Fruit fly (Drosophila melanogaster): Measurements from ENCODE around the gene Septin1.

Gene Septin1

dm6 chrX:21362878-21363277, 4.8 kb downstream of the Septin1 start, which contains the start of the genes bbx and waw (continued):
- TF ChIP-seq CG4854 (GFP tag; optimal IDR thresholded peaks at IDR 0.05), result no peak
- no peak for TF ChIP-seq Stat92E (GFP tag; optimal IDR thresholded peaks at IDR 0.05)
- TF ChIP-seq CG12659 (GFP tag; optimal IDR thresholded peaks at IDR 0.05), result peak; percentile 68
- peak; percentile 40 for TF ChIP-seq CG17385 (GFP tag; optimal IDR thresholded peaks at IDR 0.05)
- TF ChIP-seq HmgD (GFP tag; optimal IDR thresholded peaks at IDR 0.05), result peak; percentile 11
- TF ChIP-seq Asciz (GFP tag; optimal IDR thresholded peaks at IDR 0.05), result no peak
- TF ChIP-seq Spps (tag; optimal IDR thresholded peaks at IDR 0.05), result no peak
- TF ChIP-seq kni (GFP tag; optimal IDR thresholded peaks at IDR 0.05), result peak; percentile 53
- TF ChIP-seq CG6791 (GFP tag; IDR thresholded peaks at IDR 0.05; ENCODE audit: partially characterized antibody), result no peak
- TF ChIP-seq CoRest (tag; optimal IDR thresholded peaks at IDR 0.05), result no peak
- TF ChIP-seq BEAF-32 (GFP tag; optimal IDR thresholded peaks at IDR 0.05), result peak; percentile 33
- TF ChIP-seq Adf1 (GFP tag; IDR thresholded peaks at IDR 0.05), result no peak
- TF ChIP-seq stwl (tag; optimal IDR thresholded peaks at IDR 0.05), result peak; percentile 57
- peak; percentile 59 for TF ChIP-seq vvl (GFP tag; IDR thresholded peaks at IDR 0.05)
- no peak for TF ChIP-seq CG9215 (GFP tag; IDR thresholded peaks at IDR 0.05)
- TF ChIP-seq ato (GFP tag; IDR thresholded peaks at IDR 0.05; ENCODE audit: partially characterized antibody), result no peak
- no peak for TF ChIP-seq tx (GFP tag; optimal IDR thresholded peaks at IDR 0.05)
- peak; percentile 18 for TF ChIP-seq grau (tag; optimal IDR thresholded peaks at IDR 0.05)
- no peak for TF ChIP-seq chinmo (GFP tag; IDR thresholded peaks at IDR 0.05; ENCODE audit: partially characterized antibody)
- peak in 1 of 3 experiments; percentile 22 for TF ChIP-seq lola (GFP tag; optimal IDR thresholded peaks at IDR 0.05)
- peak; percentile 66 for TF ChIP-seq CG15696 (tag; optimal IDR thresholded peaks at IDR 0.05)
- TF ChIP-seq CG3838 (GFP tag; optimal IDR thresholded peaks at IDR 0.05), result no peak
- TF ChIP-seq Dbx (GFP tag; IDR thresholded peaks at IDR 0.05), result no peak
- TF ChIP-seq HHEX (GFP tag; optimal IDR thresholded peaks at IDR 0.05), result peak; percentile 34
- no peak for TF ChIP-seq CG5953 (GFP tag; IDR thresholded peaks at IDR 0.05)
- no peak for TF ChIP-seq cas (GFP tag; IDR thresholded peaks at IDR 0.05)
- TF ChIP-seq CG2116 (GFP tag; optimal IDR thresholded peaks at IDR 0.05), result peak; percentile 27
- no peak for TF ChIP-seq grn (GFP tag; optimal IDR thresholded peaks at IDR 0.05)
- peak; percentile 8 for TF ChIP-seq CG4424 (GFP tag; optimal IDR thresholded peaks at IDR 0.05)
- TF ChIP-seq CG34224 (GFP tag; IDR thresholded peaks at IDR 0.05; ENCODE audit: partially characterized antibody), result no peak
- peak; percentile 66 for TF ChIP-seq CG17912 (GFP tag; optimal IDR thresholded peaks at IDR 0.05)
- TF ChIP-seq CG7745 (tag; optimal IDR thresholded peaks at IDR 0.05), result no peak
- peak; percentile 86 for TF ChIP-seq sqz (GFP tag; optimal IDR thresholded peaks at IDR 0.05)
- no peak for TF ChIP-seq fd96Cb (tag; optimal IDR thresholded peaks at IDR 0.05)
- TF ChIP-seq CTCF (GFP tag; optimal IDR thresholded peaks at IDR 0.05), result peak; percentile 94
- peak; percentile 56 for TF ChIP-seq scrt (GFP tag; optimal IDR thresholded peaks at IDR 0.05)
- no peak for TF ChIP-seq CG16779 (GFP tag; IDR thresholded peaks at IDR 0.05)
- no peak for TF ChIP-seq trh (GFP tag; optimal IDR thresholded peaks at IDR 0.05)
- TF ChIP-seq CG34376 (GFP tag; optimal IDR thresholded peaks at IDR 0.05), result peak; percentile 20
- TF ChIP-seq Pdp1 (GFP tag; optimal IDR thresholded peaks at IDR 0.05), result peak in 1 of 2 experiments; percentile 100
- TF ChIP-seq pzg (GFP tag; optimal IDR thresholded peaks at IDR 0.05), result peak; percentile 77
- TF ChIP-seq CG10959 (GFP tag; IDR thresholded peaks at IDR 0.05), result 0 out of 2 replicates have a peak, but pooled peaks have one; percentile 11
- TF ChIP-seq CG11085 (GFP tag; IDR thresholded peaks at IDR 0.05), result no peak
- peak; percentile 44 for TF ChIP-seq twi (tag; optimal IDR thresholded peaks at IDR 0.05)
- no peak for TF ChIP-seq Trl (optimal IDR thresholded peaks at IDR 0.05)
- peak; percentile 25 for TF ChIP-seq Trl (GFP tag; optimal IDR thresholded peaks at IDR 0.05)
- peak; percentile 72 for TF ChIP-seq CG1603 (tag; optimal IDR thresholded peaks at IDR 0.05)
- no peak for TF ChIP-seq crc (GFP tag; optimal IDR thresholded peaks at IDR 0.05)
- TF ChIP-seq Dp (GFP tag; optimal IDR thresholded peaks at IDR 0.05), result peak; percentile 54
- peak; percentile 35 for TF ChIP-seq nmo (GFP tag; optimal IDR thresholded peaks at IDR 0.05)

Measured in whole organism, embryonic.